Fruit fly (Drosophila melanogaster) whole organism, wandering third instar larva: ENCODE results near the gene CG10005.
A peak's percentile ranks its signal among the peaks of the same experiment; 100 is the strongest.

Experiments used
- Abd-B ChIP-seq: fragments of >200 bp; optimal IDR thresholded peaks from 2 replicates; lab custom pipeline; 2017; ENCODE audit warnings: missing biosample characterization, missing genetic modification characterization
- CG32264 ChIP-seq: fragments of 200-800 bp; sonication (Bioruptor generic); optimal IDR thresholded peaks from 2 replicates; lab custom pipeline; 2016; ENCODE audit warnings: missing biosample characterization, missing genetic modification characterization
- CG9705 ChIP-seq: fragments of 200-800 bp; sonication (Bioruptor generic); optimal IDR thresholded peaks from 2 replicates; lab custom pipeline; 2018; ENCODE audit warnings: missing biosample characterization, mild to moderate bottlenecking, missing genetic modification characterization
- CrebA ChIP-seq: fragments of 200-800 bp; sonication (Bioruptor generic); optimal IDR thresholded peaks from 2 replicates; lab custom pipeline; 2016; ENCODE audit warnings: missing biosample characterization, mild to moderate bottlenecking, missing genetic modification characterization, borderline replicate concordance
- Dfd ChIP-seq: fragments of >200 bp; optimal IDR thresholded peaks from 2 replicates; lab custom pipeline; 2017; ENCODE audit warnings: missing biosample characterization, missing genetic modification characterization
- Dif ChIP-seq: fragments of 200-275, 200-300 bp; sonication (Bioruptor generic); optimal IDR thresholded peaks from 2 replicates; lab custom pipeline; 2018; ENCODE audit warnings: missing biosample characterization, missing genetic modification characterization; ENCODE audit not compliant: partially characterized antibody
- GATAd ChIP-seq: sonication (Bioruptor generic); optimal IDR thresholded peaks from 2 replicates; lab custom pipeline; 2016; ENCODE audit warnings: missing biosample characterization, missing genetic modification characterization
- HLH106 ChIP-seq: fragments of 200-800 bp; optimal IDR thresholded peaks from 3 replicates; lab custom pipeline; 2019; ENCODE audit warnings: missing biosample characterization, mild to moderate bottlenecking, missing genetic modification characterization, moderate library complexity
- Hnf4 ChIP-seq: fragments of 200-800 bp; sonication (Bioruptor generic); optimal IDR thresholded peaks from 2 replicates; lab custom pipeline; 2016; ENCODE audit warnings: missing biosample characterization, mild to moderate bottlenecking, missing genetic modification characterization
- Hr78 ChIP-seq: fragments of >200 bp; optimal IDR thresholded peaks from 2 replicates; lab custom pipeline; 2017; ENCODE audit warnings: missing biosample characterization, missing genetic modification characterization
- Hr83 ChIP-seq: fragments of 200-300 bp; sonication (Bioruptor generic); optimal IDR thresholded peaks from 2 replicates; lab custom pipeline; 2016; ENCODE audit warnings: missing biosample characterization, mild to moderate bottlenecking, missing genetic modification characterization, moderate library complexity; ENCODE audit not compliant: poor library complexity, severe bottlenecking
- Jra ChIP-seq: sonication (Bioruptor generic); optimal IDR thresholded peaks from 2 replicates; lab custom pipeline; 2016; ENCODE audit warnings: missing biosample characterization, missing genetic modification characterization
- Mio ChIP-seq: sonication (Bioruptor generic); optimal IDR thresholded peaks from 2 replicates; lab custom pipeline; 2016; ENCODE audit warnings: missing biosample characterization, missing genetic modification characterization
- Myc ChIP-seq: fragments of >200 bp; optimal IDR thresholded peaks from 2 replicates; lab custom pipeline; 2017
- N ChIP-seq: fragments of >200 bp; optimal IDR thresholded peaks from 2 replicates; lab custom pipeline; 2018; ENCODE audit warnings: missing biosample characterization, missing external identifiers, missing genetic modification characterization
- OdsH ChIP-seq: fragments of 200-800 bp; sonication (Bioruptor generic); optimal IDR thresholded peaks from 2 replicates; lab custom pipeline; 2016; ENCODE audit warnings: missing biosample characterization, mild to moderate bottlenecking, missing genetic modification characterization
- Rel ChIP-seq, 2 experiments: fragments of 200-800 bp; sonication (Bioruptor generic) in 1 of 2; optimal IDR thresholded peaks; 2 replicates in 1 of 2; 3 replicates in 1 of 2; lab custom pipeline; 2016 to 2019; ENCODE audit warnings: mild to moderate bottlenecking in 2 of 2, missing biosample characterization in 2 of 2, missing genetic modification characterization in 2 of 2, moderate library complexity in 1 of 2
- Sp1 ChIP-seq: fragments of 200-800 bp; sonication (Bioruptor generic); optimal IDR thresholded peaks from 3 replicates; lab custom pipeline; 2019; ENCODE audit warnings: missing biosample characterization, mild to moderate bottlenecking, missing genetic modification characterization, moderate library complexity
- Vsx2 ChIP-seq: fragments of 200-300, 225-300 bp; sonication (Bioruptor generic); optimal IDR thresholded peaks from 2 replicates; lab custom pipeline; 2018; ENCODE audit warnings: missing biosample characterization, missing genetic modification characterization; ENCODE audit not compliant: partially characterized antibody
- br ChIP-seq: fragments of 200-800 bp; sonication (Bioruptor generic); optimal IDR thresholded peaks from 2 replicates; lab custom pipeline; 2016; ENCODE audit warnings: missing biosample characterization, missing genetic modification characterization
- brk ChIP-seq: fragments of 200-800 bp; sonication (Bioruptor generic); optimal IDR thresholded peaks from 2 replicates; lab custom pipeline; 2016; ENCODE audit warnings: missing biosample characterization, mild to moderate bottlenecking, missing genetic modification characterization
- dl ChIP-seq, 2 experiments: fragments of 175-275, 200-275 bp in 1 of 2; fragments of 200-275 bp in 1 of 2; sonication (Bioruptor generic); optimal IDR thresholded peaks; lab custom pipeline; 2018; ENCODE audit warnings: mild to moderate bottlenecking in 2 of 2, missing biosample characterization in 2 of 2, missing genetic modification characterization in 2 of 2, moderate library complexity in 2 of 2; ENCODE audit not compliant: partially characterized antibody in 2 of 2, insufficient read depth in 1 of 2
- dmrt93B ChIP-seq: fragments of 200-800 bp; sonication (Bioruptor generic); optimal IDR thresholded peaks from 2 replicates; lab custom pipeline; 2018; ENCODE audit warnings: missing biosample characterization, mild to moderate bottlenecking, missing genetic modification characterization
- dsf ChIP-seq: sonication (Bioruptor generic); optimal IDR thresholded peaks from 2 replicates; lab custom pipeline; 2016; ENCODE audit warnings: missing biosample characterization, missing genetic modification characterization, borderline replicate concordance
- ey ChIP-seq: fragments of 200-800 bp; sonication (Bioruptor generic); optimal IDR thresholded peaks from 2 replicates; lab custom pipeline; 2016; ENCODE audit warnings: missing biosample characterization, missing genetic modification characterization
- foxo ChIP-seq, 2 experiments: fragments of 200-800 bp; sonication (Bioruptor generic); optimal IDR thresholded peaks; 2 replicates in 1 of 2; 3 replicates in 1 of 2; lab custom pipeline; 2016 to 2017; ENCODE audit warnings: missing biosample characterization in 2 of 2, missing genetic modification characterization in 2 of 2
- fru ChIP-seq: fragments of 200-800 bp; sonication (Bioruptor generic); optimal IDR thresholded peaks from 3 replicates; lab custom pipeline; 2016; ENCODE audit warnings: missing biosample characterization, mild to moderate bottlenecking, missing genetic modification characterization
- h ChIP-seq: fragments of 200-800 bp; sonication (Bioruptor generic); optimal IDR thresholded peaks from 3 replicates; lab custom pipeline; 2016; ENCODE audit warnings: missing biosample characterization, mild to moderate bottlenecking, missing genetic modification characterization
- jim ChIP-seq: fragments of 175-275, 200-325 bp; sonication (Bioruptor generic); optimal IDR thresholded peaks from 2 replicates; lab custom pipeline; 2016; ENCODE audit warnings: missing biosample characterization, mild to moderate bottlenecking, missing genetic modification characterization
- lola ChIP-seq: fragments of >200 bp; optimal IDR thresholded peaks from 2 replicates; lab custom pipeline; 2017; ENCODE audit warnings: missing biosample characterization, missing genetic modification characterization
- pan ChIP-seq: fragments of >200 bp; optimal IDR thresholded peaks from 2 replicates; lab custom pipeline; 2017
- psq ChIP-seq: fragments of 200-800 bp; sonication (Bioruptor generic); optimal IDR thresholded peaks from 3 replicates; lab custom pipeline; 2017; ENCODE audit warnings: missing biosample characterization, mild to moderate bottlenecking, missing genetic modification characterization, moderate library complexity
- rgr ChIP-seq: fragments of 200-800 bp; sonication (Bioruptor generic); optimal IDR thresholded peaks from 3 replicates; lab custom pipeline; 2016; ENCODE audit warnings: missing biosample characterization, mild to moderate bottlenecking, missing genetic modification characterization
- sage ChIP-seq: fragments of 200-800 bp; sonication (Bioruptor generic); optimal IDR thresholded peaks from 2 replicates; lab custom pipeline; 2016; ENCODE audit warnings: missing biosample characterization, mild to moderate bottlenecking, missing genetic modification characterization
- sv ChIP-seq: fragments of 200-800 bp; sonication (Bioruptor generic); optimal IDR thresholded peaks from 3 replicates; lab custom pipeline; 2016; ENCODE audit warnings: missing biosample characterization, missing genetic modification characterization
- tai ChIP-seq: sonication (Bioruptor generic); optimal IDR thresholded peaks from 2 replicates; lab custom pipeline; 2016; ENCODE audit warnings: missing biosample characterization, missing genetic modification characterization
- usp ChIP-seq: fragments of >200 bp; optimal IDR thresholded peaks from 2 replicates; lab custom pipeline; 2017; ENCODE audit warnings: missing biosample characterization, missing genetic modification characterization
- woc ChIP-seq: sonication (Bioruptor generic); optimal IDR thresholded peaks from 2 replicates; lab custom pipeline; 2016; ENCODE audit warnings: missing biosample characterization, mild to moderate bottlenecking, missing genetic modification characterization

CG10005 gene

dm6 chr3R:11967262-11968029 lies 9.6 kb downstream of the CG10005 start, which contains the start of the genes CG12213 and GC1 (continued):
- peak; percentile 3 for TF ChIP-seq rgr (GFP tag; lab: Kevin White, UChicago)
- TF ChIP-seq Hr83, result peak; percentile 1

- TF ChIP-seq dmrt93B (GFP tag; lab: Kevin White, UChicago) (no peak), dsf (GFP tag; lab: Kevin White, UChicago) (no peak), lola (no peak), sage (no peak), tai (GFP tag; lab: Kevin White, UChicago) (no peak), Sp1 (GFP tag; lab: Kevin White, UChicago) (no peak), Rel (GFP tag; optimal IDR thresholded peaks at IDR 0.05; lab: Kevin White, UChicago) (no peak), Rel (tag; optimal IDR thresholded peaks at IDR 0.05; lab: Kevin White, UChicago) (no peak), pan (lab: Kevin White, UChicago) (no peak), woc (GFP tag; lab: Kevin White, UChicago) (no peak), dl (GFP tag; optimal IDR thresholded peaks at IDR 0.05; lab: Kevin White, UChicago; ENCODE audit: insufficient read depth in 1 of 2, partially characterized antibody in 2 of 2) (no peak), psq (GFP tag; lab: Kevin White, UChicago) (no peak), Dif (no peak), CG9705 (no peak), foxo (GFP tag; optimal IDR thresholded peaks at IDR 0.05; lab: Kevin White, UChicago) (no peak), fru (GFP tag; lab: Kevin White, UChicago) (no peak), Dfd (GFP tag; lab: Kevin White, UChicago) (no peak), jim (GFP tag; lab: Kevin White, UChicago) (no peak), OdsH (no peak), br (GFP tag; lab: Kevin White, UChicago) (no peak)
Observed at dm6 chr3R:11964000-11964399, 13.0 kb downstream of the CG10005 start.

dm6 chr3R:11962739-11963214 lies 14.2 kb downstream of the CG10005 start, which contains the start of the genes CG3281 and aurA:
TSS of gene CG3281 (minus strand) at chr3R:11962805.
TSS of gene aurA (plus strand) at chr3R:11963124.
- peak; percentile 72 for TF ChIP-seq Sp1 (GFP tag; lab: Kevin White, UChicago)
- no peak for TF ChIP-seq Hr78 (GFP tag; lab: Kevin White, UChicago)
- TF ChIP-seq N, result no peak
- peak; percentile 65 for TF ChIP-seq dmrt93B (GFP tag; lab: Kevin White, UChicago)
- TF ChIP-seq CG9705, result peak; percentile 67
- TF ChIP-seq Dif, result no peak
- peak; percentile 59 for TF ChIP-seq psq (GFP tag; lab: Kevin White, UChicago)
- TF ChIP-seq Hr83, result peak; percentile 45
- TF ChIP-seq dsf (GFP tag; lab: Kevin White, UChicago), result peak; percentile 85
- TF ChIP-seq Vsx2, result no peak
- TF ChIP-seq h, result peak; percentile 87
- TF ChIP-seq Jra, result peak; percentile 91
- peak; percentile 83 for TF ChIP-seq rgr (GFP tag; lab: Kevin White, UChicago)
- TF ChIP-seq HLH106 (tag; lab: Kevin White, UChicago), result peak; percentile 81
- peak; percentile 69 for TF ChIP-seq Myc
- TF ChIP-seq usp (GFP tag; lab: Kevin White, UChicago), result no peak
- peak; percentile 80 for TF ChIP-seq ey (GFP tag; lab: Kevin White, UChicago)
- peak; percentile 74 for TF ChIP-seq GATAd (GFP tag; lab: Kevin White, UChicago)
- TF ChIP-seq pan (lab: Kevin White, UChicago), result no peak
- TF ChIP-seq lola, result no peak
- TF ChIP-seq sv (GFP tag; lab: Kevin White, UChicago), result peak; percentile 54
- TF ChIP-seq Hnf4 (GFP tag; lab: Kevin White, UChicago), result peak; percentile 86
- peak; percentile 73 for TF ChIP-seq br (GFP tag; lab: Kevin White, UChicago)
- TF ChIP-seq CrebA (GFP tag; lab: Kevin White, UChicago), result no peak
- TF ChIP-seq dl (GFP tag; optimal IDR thresholded peaks at IDR 0.05; lab: Kevin White, UChicago; ENCODE audit: insufficient read depth in 1 of 2, partially characterized antibody in 2 of 2), result no peak
- TF ChIP-seq brk (GFP tag; lab: Kevin White, UChicago), result no peak
- no peak for TF ChIP-seq tai (GFP tag; lab: Kevin White, UChicago)
- TF ChIP-seq foxo (GFP tag; optimal IDR thresholded peaks at IDR 0.05; lab: Kevin White, UChicago), result peak in 1 of 2 experiments; percentile 84
- TF ChIP-seq Dfd (GFP tag; lab: Kevin White, UChicago), result no peak
- no peak for TF ChIP-seq sage
- TF ChIP-seq fru (GFP tag; lab: Kevin White, UChicago), result peak; percentile 78
- no peak for TF ChIP-seq Mio
- peak; percentile 66 for TF ChIP-seq OdsH
- TF ChIP-seq Rel (GFP tag; optimal IDR thresholded peaks at IDR 0.05; lab: Kevin White, UChicago), result no peak
- no peak for TF ChIP-seq Rel (tag; optimal IDR thresholded peaks at IDR 0.05; lab: Kevin White, UChicago)
- no peak for TF ChIP-seq Abd-B (GFP tag; lab: Kevin White, UChicago)
- peak; percentile 55 for TF ChIP-seq CG32264
- no peak for TF ChIP-seq jim (GFP tag; lab: Kevin White, UChicago)
- peak; percentile 94 for TF ChIP-seq woc (GFP tag; lab: Kevin White, UChicago)
